Worm (Caenorhabditis elegans) whole organism, L3 larva: ENCODE data around the gene cki-2.
A peak's percentile ranks its signal among the peaks of the same experiment; 100 is the strongest.

ENCODE experiments used
- R02D3.7 ChIP-seq: fragments of 150-350 bp; optimal IDR thresholded peaks from 2 replicates; lab custom pipeline; 2014; ENCODE audit warnings: missing biosample characterization, missing genetic modification characterization
- ZK546.5 ChIP-seq: sonication (generic microtip); optimal IDR thresholded peaks from 2 replicates; lab custom pipeline; 2017; ENCODE audit warnings: missing biosample characterization, missing genetic modification characterization
- aly-2 ChIP-seq: fragments of 150-350 bp; optimal IDR thresholded peaks from 2 replicates; lab custom pipeline; 2014; ENCODE audit warnings: missing biosample characterization, missing genetic modification characterization
- ama-1 ChIP-seq: fragments of 150-350 bp; optimal IDR thresholded peaks from 2 replicates; lab custom pipeline; 2018
- ceh-16 ChIP-seq: sonication (generic microtip); optimal IDR thresholded peaks from 2 replicates; lab custom pipeline; 2017; ENCODE audit warnings: missing biosample characterization, missing genetic modification characterization
- ceh-28 ChIP-seq: fragments of 150-350 bp; optimal IDR thresholded peaks from 2 replicates; lab custom pipeline; 2014; ENCODE audit warnings: missing biosample characterization, missing genetic modification reagents, missing genetic modification characterization
- ceh-82 ChIP-seq: fragments of 150-350 bp; optimal IDR thresholded peaks from 2 replicates; lab custom pipeline; 2014; ENCODE audit warnings: missing biosample characterization, missing genetic modification characterization
- ceh-9 ChIP-seq: sonication (generic microtip); optimal IDR thresholded peaks from 2 replicates; lab custom pipeline; 2018; ENCODE audit warnings: missing biosample characterization, missing genetic modification characterization
- daf-12 ChIP-seq: fragments of 150-350 bp; optimal IDR thresholded peaks from 2 replicates; lab custom pipeline; 2014; ENCODE audit warnings: missing biosample characterization, missing genetic modification reagents, missing genetic modification characterization
- egl-5 ChIP-seq: fragments of 150-350 bp; optimal IDR thresholded peaks from 2 replicates; lab custom pipeline; 2017; ENCODE audit warnings: missing biosample characterization, missing genetic modification reagents, missing genetic modification characterization, inconsistent platforms
- elt-1 ChIP-seq: fragments of 150-350 bp; optimal IDR thresholded peaks from 2 replicates; lab custom pipeline; 2014; ENCODE audit warnings: missing biosample characterization, missing genetic modification characterization
- elt-2 ChIP-seq: sonication (generic microtip); optimal IDR thresholded peaks from 2 replicates; lab custom pipeline; 2016; ENCODE audit warnings: missing genetic modification reagents, mild to moderate bottlenecking, missing genetic modification characterization, missing compliant biosample characterization
- elt-3 ChIP-seq, 3 experiments: fragments of 150-350 bp in 1 of 3; sonication (generic microtip) in 2 of 3; optimal IDR thresholded peaks; 2 replicates in 2 of 3; 4 replicates in 1 of 3; lab custom pipeline; 2014 to 2017; ENCODE audit warnings: missing biosample characterization in 3 of 3, missing genetic modification characterization in 3 of 3
- eor-1 ChIP-seq, 2 experiments: fragments of 150-350 bp; optimal IDR thresholded peaks; 2 replicates each; lab custom pipeline; 2014 to 2018; ENCODE audit warnings: missing biosample characterization in 2 of 2, missing genetic modification characterization in 2 of 2
- fos-1 ChIP-seq: fragments of 150-350 bp; optimal IDR thresholded peaks from 2 replicates; lab custom pipeline; 2014; ENCODE audit warnings: missing biosample characterization, missing genetic modification characterization
- hmg-11 ChIP-seq: sonication (generic microtip); optimal IDR thresholded peaks from 2 replicates; lab custom pipeline; 2016; ENCODE audit warnings: missing genetic modification characterization, missing compliant biosample characterization
- jun-1 ChIP-seq: fragments of 150-350 bp; optimal IDR thresholded peaks from 2 replicates; lab custom pipeline; 2014; ENCODE audit warnings: missing biosample characterization, missing genetic modification reagents, missing genetic modification characterization
- lin-15B ChIP-seq: fragments of 150-350 bp; optimal IDR thresholded peaks from 2 replicates; lab custom pipeline; 2014; ENCODE audit warnings: missing biosample characterization, missing genetic modification characterization
- lin-39 ChIP-seq: fragments of 150-350 bp; optimal IDR thresholded peaks from 2 replicates; lab custom pipeline; 2018; ENCODE audit warnings: missing biosample characterization, missing genetic modification reagents, missing genetic modification characterization
- lsy-12 ChIP-seq: sonication (generic microtip); optimal IDR thresholded peaks from 2 replicates; lab custom pipeline; 2016; ENCODE audit warnings: mild to moderate bottlenecking, missing genetic modification characterization, missing compliant biosample characterization
- mdl-1 ChIP-seq: fragments of 150-350 bp; optimal IDR thresholded peaks from 2 replicates; lab custom pipeline; 2014; ENCODE audit warnings: missing biosample characterization, missing genetic modification characterization
- mml-1 ChIP-seq: fragments of 150-350 bp; sonication (generic microtip); optimal IDR thresholded peaks from 3 replicates; lab custom pipeline; 2014; ENCODE audit warnings: missing biosample characterization, missing genetic modification characterization
- nhr-11 ChIP-seq: fragments of 150-350 bp; optimal IDR thresholded peaks from 2 replicates; lab custom pipeline; 2014; ENCODE audit warnings: missing biosample characterization, missing genetic modification characterization
- nhr-23 ChIP-seq: fragments of 150-350 bp; optimal IDR thresholded peaks from 2 replicates; lab custom pipeline; 2014; ENCODE audit warnings: missing biosample characterization, missing genetic modification reagents, missing genetic modification characterization
- nhr-237 ChIP-seq: fragments of 150-350 bp; optimal IDR thresholded peaks from 2 replicates; lab custom pipeline; 2014; ENCODE audit warnings: missing biosample characterization, missing genetic modification characterization
- nhr-25 ChIP-seq: sonication (generic microtip); optimal IDR thresholded peaks from 2 replicates; lab custom pipeline; 2017; ENCODE audit warnings: missing biosample characterization, missing genetic modification characterization
- nhr-43 ChIP-seq: sonication (generic microtip); optimal IDR thresholded peaks from 2 replicates; lab custom pipeline; 2016; ENCODE audit warnings: mild to moderate bottlenecking, missing genetic modification characterization, missing compliant biosample characterization; ENCODE audit not compliant: poor library complexity, severe bottlenecking
- nhr-67 ChIP-seq: fragments of 150-350 bp; optimal IDR thresholded peaks from 2 replicates; lab custom pipeline; 2014; ENCODE audit warnings: missing biosample characterization, missing genetic modification characterization
- pha-4 ChIP-seq: fragments of 150-350 bp; optimal IDR thresholded peaks from 2 replicates; lab custom pipeline; 2014; ENCODE audit warnings: missing biosample characterization, missing genetic modification reagents, missing genetic modification characterization
- pqm-1 ChIP-seq: fragments of 150-350 bp; optimal IDR thresholded peaks from 2 replicates; lab custom pipeline; 2017; ENCODE audit warnings: missing biosample characterization, missing genetic modification characterization, inconsistent platforms
- skn-1 ChIP-seq: fragments of 150-350 bp; optimal IDR thresholded peaks from 2 replicates; lab custom pipeline; 2014; ENCODE audit warnings: missing biosample characterization, missing genetic modification characterization
- snpc-4 ChIP-seq: fragments of 150-350 bp; optimal IDR thresholded peaks from 2 replicates; lab custom pipeline; 2014; ENCODE audit warnings: missing biosample characterization, missing genetic modification characterization
- tbx-2 ChIP-seq: sonication (generic microtip); optimal IDR thresholded peaks from 2 replicates; lab custom pipeline; 2016; ENCODE audit warnings: mild to moderate bottlenecking, missing genetic modification characterization, missing compliant biosample characterization
- unc-39 ChIP-seq: sonication (generic microtip); optimal IDR thresholded peaks from 4 replicates; lab custom pipeline; 2017; ENCODE audit warnings: missing biosample characterization, missing genetic modification characterization
- unc-62 ChIP-seq: fragments of 150-350 bp; sonication (generic microtip); optimal IDR thresholded peaks from 4 replicates; lab custom pipeline; 2014; ENCODE audit warnings: missing biosample characterization, missing genetic modification reagents, missing genetic modification characterization
- zag-1 ChIP-seq: fragments of 150-350 bp; optimal IDR thresholded peaks from 2 replicates; lab custom pipeline; 2014; ENCODE audit warnings: missing biosample characterization, missing genetic modification characterization
- ztf-11 ChIP-seq: fragments of 150-350 bp; optimal IDR thresholded peaks from 2 replicates; lab custom pipeline; 2014; ENCODE audit warnings: missing biosample characterization, missing genetic modification characterization

cki-2 gene

ce11 chrII:7813645-7814044 is 2.7 kb upstream of the cki-2 start:
- no peak for TF ChIP-seq daf-12 (tag; lab: Kevin White, UChicago)
- peak; percentile 33 for TF ChIP-seq pqm-1 (tag; lab: Kevin White, UChicago)
- no peak for TF ChIP-seq elt-1 (tag; lab: Kevin White, UChicago)
- no peak for TF ChIP-seq lsy-12 (tag; lab: Kevin White, UChicago)
- TF ChIP-seq skn-1 (tag; lab: Kevin White, UChicago), result peak; percentile 43
- no peak for TF ChIP-seq ceh-16 (tag; lab: Kevin White, UChicago)
- peak; percentile 74 for TF ChIP-seq elt-2 (tag; lab: Kevin White, UChicago)

ce11 chrII:7814215-7814614 is 2.1 kb upstream of the cki-2 start:
- no peak for TF ChIP-seq elt-3 (tag; optimal IDR thresholded peaks at IDR 0.05; lab: Kevin White, UChicago)
- no peak for TF ChIP-seq aly-2
- no peak for TF ChIP-seq lsy-12 (tag; lab: Kevin White, UChicago)
- no peak for TF ChIP-seq pha-4
- no peak for TF ChIP-seq skn-1 (tag; lab: Kevin White, UChicago)
- no peak for TF ChIP-seq nhr-237 (tag; lab: Kevin White, UChicago)
- no peak for TF ChIP-seq ceh-28 (tag; lab: Kevin White, UChicago)
- TF ChIP-seq ceh-16 (tag; lab: Kevin White, UChicago), result no peak
- TF ChIP-seq ceh-9 (tag; lab: Kevin White, UChicago), result no peak
- TF ChIP-seq lin-39, result no peak

ce11 chrII:7814915-7815314 is 1.4 kb upstream of the cki-2 start:
- TF ChIP-seq ceh-82 (tag; lab: Kevin White, UChicago) (no peak), tbx-2 (tag; lab: Kevin White, UChicago) (no peak), elt-2 (tag; lab: Kevin White, UChicago) (peak; percentile 89), nhr-43 (tag; lab: Kevin White, UChicago) (no peak), nhr-23 (tag; lab: Kevin White, UChicago) (no peak), elt-1 (tag; lab: Kevin White, UChicago) (no peak), pha-4 (peak; percentile 39), unc-39 (no peak), mdl-1 (no peak), lsy-12 (tag; lab: Kevin White, UChicago) (no peak), egl-5 (no peak), fos-1 (tag; lab: Kevin White, UChicago) (no peak), unc-62 (no peak), nhr-25 (tag; lab: Kevin White, UChicago) (no peak), hmg-11 (no peak), pqm-1 (tag; lab: Kevin White, UChicago) (peak; percentile 50), ztf-11 (tag; lab: Kevin White, UChicago) (no peak), nhr-67 (no peak), snpc-4 (no peak), ZK546.5 (no peak), ama-1 (lab: Kevin White, UChicago) (no peak), zag-1 (no peak), eor-1 (tag; optimal IDR thresholded peaks at IDR 0.05; lab: Kevin White, UChicago) (no peak)
- TF ChIP-seq, all 47 proteins: peak for 3

- TF ChIP-seq nhr-237 (tag; lab: Kevin White, UChicago) (no peak), pqm-1 (tag; lab: Kevin White, UChicago) (no peak), ceh-16 (tag; lab: Kevin White, UChicago) (no peak), snpc-4 (no peak), skn-1 (tag; lab: Kevin White, UChicago) (no peak), hmg-11 (no peak), lin-15B (tag; lab: Kevin White, UChicago) (no peak), unc-62 (no peak), jun-1 (tag; lab: Kevin White, UChicago) (no peak), elt-2 (tag; lab: Kevin White, UChicago) (no peak), R02D3.7 (no peak), nhr-23 (tag; lab: Kevin White, UChicago) (no peak), mdl-1 (no peak), egl-5 (no peak), lin-39 (no peak), mml-1 (tag; lab: Kevin White, UChicago) (no peak), nhr-11 (no peak)
These were observed 893 bp upstream of the cki-2 start for ce11 chrII:7815406-7815805.
